Fruit fly (Drosophila melanogaster) whole organism, embryonic: ENCODE data around the gene nAChRbeta1.

Source experiments
- ATbp ChIP-seq: fragments of 200-800 bp; sonication (Bioruptor generic); optimal IDR thresholded peaks from 2 replicates; lab custom pipeline; 2017; ENCODE audit warnings: missing biosample characterization, mild to moderate bottlenecking, missing genetic modification characterization, missing genetic modification reagents
- Aef1 ChIP-seq: fragments of 200-800 bp; sonication (Bioruptor generic); IDR thresholded peaks from 3 replicates; pipeline ENCODE4 v1.3.6; 2022; ENCODE audit warnings: missing biosample characterization, missing genetic modification characterization
- Awh ChIP-seq: fragments of 200-800 bp; sonication (Bioruptor generic); IDR thresholded peaks from 2 replicates; pipeline ENCODE4, ENCODE4 v1.3.6; 2022; ENCODE audit warnings: missing biosample characterization, missing genetic modification characterization
- CG12299 ChIP-seq: fragments of 200-800 bp; sonication (Bioruptor generic); optimal IDR thresholded peaks from 2 replicates; lab custom pipeline; 2018; ENCODE audit warnings: missing biosample characterization, mild to moderate bottlenecking, missing genetic modification characterization
- CG14014 ChIP-seq: fragments of 200-800 bp; sonication (Bioruptor generic); IDR thresholded peaks from 2 replicates; pipeline ENCODE4 v1.3.6; 2022; ENCODE audit warnings: missing biosample characterization, missing genetic modification characterization
- CG14860 ChIP-seq: fragments of 200-800 bp; sonication (Bioruptor generic); IDR thresholded peaks from 3 replicates; pipeline ENCODE4 v1.3.6; 2022; ENCODE audit warnings: missing biosample characterization, missing genetic modification characterization; ENCODE audit not compliant: partially characterized antibody
- CG17385 ChIP-seq: fragments of 200-800 bp; sonication (Bioruptor generic); optimal IDR thresholded peaks from 3 replicates; lab custom pipeline; 2018; ENCODE audit warnings: missing biosample characterization, mild to moderate bottlenecking, missing genetic modification characterization
- CG17829 ChIP-seq: fragments of 200-800 bp; optimal IDR thresholded peaks from 2 replicates; lab custom pipeline; 2019; ENCODE audit warnings: missing biosample characterization, mild to moderate bottlenecking, missing genetic modification characterization, moderate library complexity
- CG18619 ChIP-seq: fragments of 200-800 bp; sonication (Bioruptor generic); optimal IDR thresholded peaks from 3 replicates; lab custom pipeline; 2017; ENCODE audit warnings: missing biosample characterization, mild to moderate bottlenecking, missing genetic modification characterization
- CG18764 ChIP-seq: fragments of 200-800 bp; sonication (Bioruptor generic); optimal IDR thresholded peaks from 3 replicates; lab custom pipeline; 2016; ENCODE audit warnings: missing biosample characterization, missing genetic modification characterization
- CG2889 ChIP-seq: fragments of 200-800 bp; sonication (Bioruptor generic); IDR thresholded peaks from 3 replicates; pipeline ENCODE4 v1.3.6; 2022; ENCODE audit warnings: missing biosample characterization, missing genetic modification characterization
- CG32772 ChIP-seq: fragments of 200-800 bp; sonication (Bioruptor generic); IDR thresholded peaks from 2 replicates; pipeline ENCODE4 v1.3.6; 2022; ENCODE audit warnings: missing biosample characterization, missing genetic modification characterization
- CG33213 ChIP-seq: fragments of 200-800 bp; sonication (Bioruptor generic); optimal IDR thresholded peaks from 3 replicates; lab custom pipeline; 2016; ENCODE audit warnings: missing biosample characterization, missing genetic modification characterization
- CG4404 ChIP-seq: fragments of 200-800 bp; sonication (Bioruptor generic); IDR thresholded peaks from 2 replicates; pipeline ENCODE4 v1.3.6; 2022; ENCODE audit warnings: missing biosample characterization, missing genetic modification characterization
- CG6689 ChIP-seq: fragments of 200-800 bp; sonication (Bioruptor generic); IDR thresholded peaks from 2 replicates; pipeline ENCODE4 v1.3.6; 2022; ENCODE audit warnings: missing biosample characterization, missing genetic modification characterization
- CG6765 ChIP-seq: fragments of 200-800 bp; sonication (Bioruptor generic); optimal IDR thresholded peaks from 3 replicates; lab custom pipeline; 2017; ENCODE audit warnings: missing biosample characterization, mild to moderate bottlenecking, missing genetic modification characterization
- CG6813 ChIP-seq: fragments of 200-800 bp; sonication (Bioruptor generic); optimal IDR thresholded peaks from 2 replicates; lab custom pipeline; 2017; ENCODE audit warnings: missing biosample characterization, missing genetic modification characterization, mild to moderate bottlenecking, moderate library complexity, missing genetic modification reagents
- CG7372 ChIP-seq: fragments of 200-800 bp; sonication (Bioruptor generic); IDR thresholded peaks from 2 replicates; pipeline ENCODE4 v1.3.6; 2022; ENCODE audit warnings: missing biosample characterization, missing genetic modification characterization
- CG7987 ChIP-seq: fragments of 200-800 bp; sonication (Bioruptor generic); optimal IDR thresholded peaks from 2 replicates; lab custom pipeline; 2018; ENCODE audit warnings: missing biosample characterization, mild to moderate bottlenecking, missing genetic modification characterization, moderate library complexity
- CG8944 ChIP-seq: fragments of 200-800 bp; sonication (Bioruptor generic); optimal IDR thresholded peaks from 3 replicates; lab custom pipeline; 2016; ENCODE audit warnings: missing biosample characterization, missing genetic modification characterization
- CG9609 ChIP-seq: fragments of 200-800 bp; sonication (Bioruptor generic); optimal IDR thresholded peaks from 3 replicates; lab custom pipeline; 2016; ENCODE audit warnings: missing biosample characterization, missing genetic modification characterization
- Camta ChIP-seq: fragments of 200-800 bp; sonication (Bioruptor generic); optimal IDR thresholded peaks from 2 replicates; lab custom pipeline; 2016; ENCODE audit warnings: missing biosample characterization, missing genetic modification characterization
- Deaf1 ChIP-seq: fragments of 200-800 bp; optimal IDR thresholded peaks from 3 replicates; lab custom pipeline; 2019; ENCODE audit warnings: missing biosample characterization, mild to moderate bottlenecking, missing genetic modification characterization, moderate library complexity
- Ets65A ChIP-seq: fragments of 200-800 bp; sonication (Bioruptor generic); peaks from one replicate; lab custom pipeline; 2016; ENCODE audit warnings: missing biosample characterization, missing genetic modification characterization
- Gug ChIP-seq: fragments of 200-800 bp; sonication (Bioruptor generic); IDR thresholded peaks from 4 replicates; pipeline ENCODE4 v1.3.6; 2022; ENCODE audit warnings: missing biosample characterization, missing genetic modification characterization
- Hr78 ChIP-seq, 2 experiments: fragments of 200-800 bp in 1 of 2; fragments of >200 bp in 1 of 2; sonication (Bioruptor generic) in 1 of 2; optimal IDR thresholded peaks; 2 replicates each; lab custom pipeline; 2017 to 2019; ENCODE audit warnings: missing biosample characterization in 2 of 2, missing genetic modification characterization in 2 of 2, mild to moderate bottlenecking in 1 of 2, moderate library complexity in 1 of 2
- MBD-R2 ChIP-seq: fragments of 200-800 bp; sonication (Bioruptor generic); IDR thresholded peaks from 2 replicates; pipeline ENCODE4 v1.3.6; 2022; ENCODE audit warnings: missing biosample characterization, missing genetic modification characterization
- Meics ChIP-seq: fragments of 200-800 bp; sonication (Bioruptor generic); optimal IDR thresholded peaks from 2 replicates; lab custom pipeline; 2017; ENCODE audit warnings: missing biosample characterization, mild to moderate bottlenecking, missing genetic modification characterization
- Oaz ChIP-seq: fragments of 200-800 bp; sonication (Bioruptor generic); IDR thresholded peaks from 2 replicates; pipeline ENCODE4 v1.3.6; 2022; ENCODE audit warnings: missing biosample characterization, missing genetic modification characterization
- Sox100B ChIP-seq: fragments of 200-800 bp; sonication (Bioruptor generic); optimal IDR thresholded peaks from 3 replicates; lab custom pipeline; 2018; ENCODE audit warnings: missing biosample characterization, mild to moderate bottlenecking, missing genetic modification characterization
- Sry-δ ChIP-seq: fragments of 200-800 bp; sonication (Bioruptor generic); optimal IDR thresholded peaks from 2 replicates; lab custom pipeline; 2016; ENCODE audit warnings: missing biosample characterization, missing genetic modification characterization
- al ChIP-seq: fragments of 200-800 bp; sonication (Bioruptor generic); IDR thresholded peaks from 2 replicates; pipeline ENCODE4 v1.3.6; 2022; ENCODE audit warnings: missing biosample characterization, missing genetic modification characterization
- ap ChIP-seq: fragments of 200-800 bp; sonication (Bioruptor generic); IDR thresholded peaks from 2 replicates; pipeline ENCODE4 v1.3.6; 2022; ENCODE audit warnings: missing biosample characterization, missing genetic modification characterization
- bab2 ChIP-seq: fragments of 200-800 bp; sonication (Bioruptor generic); optimal IDR thresholded peaks from 2 replicates; lab custom pipeline; 2016; ENCODE audit warnings: missing biosample characterization, missing genetic modification characterization
- btn ChIP-seq: fragments of 200-800 bp; sonication (Bioruptor generic); optimal IDR thresholded peaks from 2 replicates; lab custom pipeline; 2016; ENCODE audit warnings: missing biosample characterization, missing genetic modification characterization
- cas ChIP-seq: fragments of 200-800 bp; sonication (Bioruptor generic); IDR thresholded peaks from 2 replicates; pipeline ENCODE4 v1.3.6; 2022; ENCODE audit warnings: missing biosample characterization, missing genetic modification characterization
- crp ChIP-seq, 2 experiments: fragments of 200-800 bp; sonication (Bioruptor generic); optimal IDR thresholded peaks; 2 replicates in 1 of 2; 3 replicates in 1 of 2; lab custom pipeline; 2017; ENCODE audit warnings: missing biosample characterization in 2 of 2, missing genetic modification characterization in 2 of 2, mild to moderate bottlenecking in 1 of 2, moderate library complexity in 1 of 2
- da ChIP-seq: fragments of 200-800 bp; sonication (Bioruptor generic); optimal IDR thresholded peaks from 2 replicates; lab custom pipeline; 2016; ENCODE audit warnings: missing biosample characterization, missing genetic modification characterization
- hb ChIP-seq: fragments of 200-800 bp; sonication (Bioruptor generic); IDR thresholded peaks from 3 replicates; pipeline ENCODE4 v1.3.6; 2022; ENCODE audit warnings: missing biosample characterization, missing genetic modification characterization; ENCODE audit not compliant: partially characterized antibody
- hkb ChIP-seq, 2 experiments: fragments of 200-800 bp in 1 of 2; fragments of >200 bp in 1 of 2; sonication (Bioruptor generic) in 1 of 2; IDR thresholded peaks in 1 of 2; optimal IDR thresholded peaks in 1 of 2; 2 replicates each; pipeline versions ENCODE4 v1.3.6 to Lab custom; 2017 to 2022; ENCODE audit warnings: missing biosample characterization in 1 of 2, missing genetic modification characterization in 1 of 2
- hth ChIP-seq: fragments of >200 bp; optimal IDR thresholded peaks from 2 replicates; lab custom pipeline; 2017; ENCODE audit warnings: inconsistent platforms
- knrl ChIP-seq: fragments of 200-800 bp; sonication (Bioruptor generic); IDR thresholded peaks from 3 replicates; pipeline ENCODE4 v1.3.6; 2022; ENCODE audit warnings: missing biosample characterization, missing genetic modification characterization; ENCODE audit not compliant: partially characterized antibody
- pb ChIP-seq: fragments of 200-800 bp; sonication (Bioruptor generic); optimal IDR thresholded peaks from 3 replicates; lab custom pipeline; 2016; ENCODE audit warnings: missing biosample characterization, missing genetic modification characterization
- pum ChIP-seq: fragments of 200-800 bp; sonication (Bioruptor generic); optimal IDR thresholded peaks from 2 replicates; lab custom pipeline; 2016; ENCODE audit warnings: missing biosample characterization, missing genetic modification characterization
- sens ChIP-seq: fragments of 200-800 bp; sonication (Bioruptor generic); peaks from one replicate; lab custom pipeline; 2016; ENCODE audit warnings: missing biosample characterization, missing genetic modification characterization
- sna ChIP-seq: fragments of 200-800 bp; sonication (Bioruptor generic); IDR thresholded peaks from 2 replicates; pipeline ENCODE4 v1.3.6; 2022; ENCODE audit warnings: missing biosample characterization, missing genetic modification characterization; ENCODE audit not compliant: partially characterized antibody
- sr ChIP-seq: fragments of 200-800 bp; sonication (Bioruptor generic); IDR thresholded peaks from 3 replicates; pipeline ENCODE4 v1.3.6; 2022; ENCODE audit warnings: missing biosample characterization, missing genetic modification characterization
- stc ChIP-seq: fragments of 200-800 bp; sonication (Bioruptor generic); IDR thresholded peaks from 2 replicates; pipeline ENCODE4 v1.3.6; 2022; ENCODE audit warnings: missing biosample characterization, missing genetic modification characterization
- wor ChIP-seq: fragments of 200-800 bp; sonication (Bioruptor generic); IDR thresholded peaks from 2 replicates; pipeline ENCODE4 v1.3.6; 2022; ENCODE audit warnings: missing biosample characterization, missing genetic modification characterization
- zen ChIP-seq: fragments of 200-800 bp; sonication (Bioruptor generic); optimal IDR thresholded peaks from 3 replicates; lab custom pipeline; 2018; ENCODE audit warnings: missing biosample characterization, mild to moderate bottlenecking, missing genetic modification characterization, moderate library complexity
- zen2 ChIP-seq: fragments of 200-800 bp; sonication (Bioruptor generic); IDR thresholded peaks from 3 replicates; pipeline ENCODE4 v1.3.6; 2022; ENCODE audit warnings: missing biosample characterization, missing genetic modification characterization; ENCODE audit not compliant: partially characterized antibody
- zf30C ChIP-seq: fragments of 200-800 bp; sonication (Bioruptor generic); optimal IDR thresholded peaks from 3 replicates; lab custom pipeline; 2018; ENCODE audit warnings: missing biosample characterization, mild to moderate bottlenecking, missing genetic modification characterization

Gene nAChRbeta1

DNA sequence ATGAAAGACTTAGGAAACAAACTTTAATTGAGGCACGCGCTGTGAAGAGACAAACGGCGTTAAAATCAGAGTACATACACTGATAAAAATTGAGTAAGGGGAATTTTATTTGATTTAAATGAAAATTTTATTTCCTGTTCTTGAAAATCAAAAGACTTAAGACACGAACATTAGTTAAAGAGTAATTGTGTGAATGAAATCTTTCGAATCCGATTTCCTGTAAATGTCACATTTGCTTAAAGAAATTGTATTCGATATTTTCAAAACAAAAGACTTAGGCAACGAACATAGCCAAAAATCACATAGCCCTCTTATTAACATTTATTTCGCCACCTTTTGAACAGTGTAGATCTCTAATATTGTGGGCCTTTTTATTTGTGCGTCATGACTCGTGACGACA, 16.7 kb downstream of the nAChRbeta1 start (continued):
- TF ChIP-seq CG6813: no peak
- no peak for TF ChIP-seq CG17385
- no peak for TF ChIP-seq wor (GFP tag; lab: Robert Waterston, UW)
- TF ChIP-seq zf30C: no peak
- TF ChIP-seq CG14014 (GFP tag; lab: Robert Waterston, UW): no peak
- TF ChIP-seq Meics (GFP tag; lab: Kevin White, UChicago): peak; percentile 60
- TF ChIP-seq CG8944 (GFP tag; lab: Kevin White, UChicago): no peak
- peak; percentile 10 for TF ChIP-seq Ets65A
- TF ChIP-seq CG17829 (tag; lab: Kevin White, UChicago): no peak
- TF ChIP-seq knrl (GFP tag; lab: Robert Waterston, UW): no peak
- TF ChIP-seq CG12299 (tag; lab: Kevin White, UChicago): no peak
- no peak for TF ChIP-seq hkb (optimal IDR thresholded peaks at IDR 0.05; lab: Kevin White, UChicago)
- no peak for TF ChIP-seq hkb (GFP tag; IDR thresholded peaks at IDR 0.05; lab: Robert Waterston, UW)
- no peak for TF ChIP-seq Sry-δ (GFP tag; lab: Kevin White, UChicago)
- TF ChIP-seq bab2 (GFP tag; lab: Kevin White, UChicago): peak; percentile 4
- TF ChIP-seq Camta (GFP tag; lab: Kevin White, UChicago): peak; percentile 8
- TF ChIP-seq CG9609 (GFP tag; lab: Kevin White, UChicago): no peak
- TF ChIP-seq ATbp: no peak
- peak; percentile 46; the same call in 1 of the 2 replicates for TF ChIP-seq CG7372
- TF ChIP-seq pum (GFP tag; lab: Kevin White, UChicago): no peak
- no peak for TF ChIP-seq sna
- no peak for TF ChIP-seq CG18619 (GFP tag; lab: Kevin White, UChicago)
- no peak for TF ChIP-seq ap (GFP tag; lab: Robert Waterston, UW)
- TF ChIP-seq Deaf1 (tag; lab: Kevin White, UChicago): no peak
- no peak for TF ChIP-seq btn
- TF ChIP-seq Gug (GFP tag; lab: Robert Waterston, UW): no peak
- no peak for TF ChIP-seq stc (GFP tag; lab: Robert Waterston, UW)
- TF ChIP-seq pb (GFP tag; lab: Kevin White, UChicago): no peak
- no peak for TF ChIP-seq CG7987 (GFP tag; lab: Kevin White, UChicago)
- no peak for TF ChIP-seq hth (lab: Kevin White, UChicago)
- no peak for TF ChIP-seq CG33213 (GFP tag; lab: Kevin White, UChicago)
- no peak for TF ChIP-seq zen (tag; lab: Kevin White, UChicago)
- TF ChIP-seq CG32772 (GFP tag; lab: Robert Waterston, UW): no peak
- TF ChIP-seq cas: no peak
- TF ChIP-seq CG14860 (GFP tag; lab: Robert Waterston, UW): no peak
- no peak for TF ChIP-seq da
- peak; percentile 43 for TF ChIP-seq sens (GFP tag; lab: Kevin White, UChicago)
- peak; percentile 37; the same call in 1 of the 2 replicates for TF ChIP-seq CG6689 (GFP tag; lab: Robert Waterston, UW)
- peak; percentile 64 for TF ChIP-seq al (GFP tag; lab: Robert Waterston, UW)
- no peak for TF ChIP-seq Sox100B (GFP tag; lab: Kevin White, UChicago)
- TF ChIP-seq sr (GFP tag; lab: Robert Waterston, UW): no peak
- TF ChIP-seq CG6765 (GFP tag; lab: Kevin White, UChicago): no peak
- no peak for TF ChIP-seq crp (GFP tag; optimal IDR thresholded peaks at IDR 0.05; lab: Kevin White, UChicago)
- no peak for TF ChIP-seq zen2 (GFP tag; lab: Robert Waterston, UW)
- no peak for TF ChIP-seq CG4404 (GFP tag; lab: Robert Waterston, UW)
- peak; percentile 33; the same call in 1 of the 2 replicates for TF ChIP-seq MBD-R2
- TF ChIP-seq Hr78 (GFP tag; optimal IDR thresholded peaks at IDR 0.05; lab: Kevin White, UChicago): no peak
- 0 out of 3 replicates have a peak, but pooled peaks have one; percentile 12 for TF ChIP-seq Aef1 (GFP tag; lab: Robert Waterston, UW)
- TF ChIP-seq Oaz (GFP tag; lab: Robert Waterston, UW): no peak
- no peak for TF ChIP-seq hb (GFP tag; lab: Robert Waterston, UW)
- no peak for TF ChIP-seq Awh (GFP tag; lab: Robert Waterston, UW)
- TF ChIP-seq CG18764: no peak
- no peak for TF ChIP-seq CG2889 (GFP tag; lab: Robert Waterston, UW)
